Comparison of ENCODE assay signal across 3 fruit fly cellular contexts in genomic region chrX:15582853-15583252, dm6.
TF ChIP-seq lines count a peak whose summit lies in the region.

TSS of gene CG9215 (minus strand) at chrX:15582874.
TSS of gene CG8097 (plus strand) at chrX:15583159.

TF ChIP-seq in whole organism, embryonic, 481 proteins besides CTCF, POLR2A, EP300 and RAD21 (continued from another document and continues in another):
- TF ChIP-seq Elba2 (GFP tag; optimal IDR thresholded peaks at IDR 0.05; lab: Kevin White, UChicago) = no peak
- no peak for TF ChIP-seq CG13296 (GFP tag; optimal IDR thresholded peaks at IDR 0.05; lab: Kevin White, UChicago)
- TF ChIP-seq nerfin-1 (tag; optimal IDR thresholded peaks at IDR 0.05; lab: Kevin White, UChicago) = peak; percentile 2
- TF ChIP-seq CG30403 (GFP tag; optimal IDR thresholded peaks at IDR 0.05; lab: Kevin White, UChicago) = peak; percentile 54
- no peak for TF ChIP-seq crc (GFP tag; optimal IDR thresholded peaks at IDR 0.05; lab: Kevin White, UChicago)
- no peak for TF ChIP-seq Doc2 (GFP tag; IDR thresholded peaks at IDR 0.05; lab: Robert Waterston, UW)
- TF ChIP-seq CG14441 (GFP tag; IDR thresholded peaks at IDR 0.05; lab: Robert Waterston, UW) = no peak
- peak; percentile 4 for TF ChIP-seq CG9876 (GFP tag; optimal IDR thresholded peaks at IDR 0.05; lab: Kevin White, UChicago)
- no peak for TF ChIP-seq trh (GFP tag; optimal IDR thresholded peaks at IDR 0.05; lab: Kevin White, UChicago)
- TF ChIP-seq Scr (GFP tag; IDR thresholded peaks at IDR 0.05; lab: Robert Waterston, UW; ENCODE audit: partially characterized antibody) = peak; percentile 98
- peak; percentile 31 for TF ChIP-seq CG6272 (GFP tag; IDR thresholded peaks at IDR 0.05; lab: Robert Waterston, UW)
- TF ChIP-seq CG3065 (GFP tag; optimal IDR thresholded peaks at IDR 0.05; lab: Kevin White, UChicago) = no peak
- TF ChIP-seq bcd (GFP tag; optimal IDR thresholded peaks at IDR 0.05; lab: Kevin White, UChicago) = no peak
- peak; percentile 21 for TF ChIP-seq CG15601 (tag; optimal IDR thresholded peaks at IDR 0.05; lab: Kevin White, UChicago)
- TF ChIP-seq luna (GFP tag; optimal IDR thresholded peaks at IDR 0.05; lab: Kevin White, UChicago) = peak; percentile 31
- no peak for TF ChIP-seq Rx (GFP tag; IDR thresholded peaks at IDR 0.05; lab: Robert Waterston, UW)
- TF ChIP-seq abd-A (tag; optimal IDR thresholded peaks at IDR 0.05; lab: Kevin White, UChicago) = no peak
- TF ChIP-seq gem (tag; optimal IDR thresholded peaks at IDR 0.05; lab: Kevin White, UChicago) = no peak
- no peak for TF ChIP-seq p53 (GFP tag; optimal IDR thresholded peaks at IDR 0.05; lab: Kevin White, UChicago)
- TF ChIP-seq CG8944 (GFP tag; optimal IDR thresholded peaks at IDR 0.05; lab: Kevin White, UChicago) = peak; percentile 5
- no peak for TF ChIP-seq Hmx (GFP tag; optimal IDR thresholded peaks at IDR 0.05; lab: Kevin White, UChicago)
- TF ChIP-seq CG10959 (GFP tag; IDR thresholded peaks at IDR 0.05; lab: Robert Waterston, UW) = no peak
- TF ChIP-seq CG8281 (tag; optimal IDR thresholded peaks at IDR 0.05; lab: Kevin White, UChicago) = no peak
- no peak for TF ChIP-seq cad (GFP tag; optimal IDR thresholded peaks at IDR 0.05; lab: Kevin White, UChicago)
- peak; percentile 74 for TF ChIP-seq CG9215 (GFP tag; IDR thresholded peaks at IDR 0.05; lab: Robert Waterston, UW)
- TF ChIP-seq CG15073 (GFP tag; optimal IDR thresholded peaks at IDR 0.05; lab: Kevin White, UChicago) = no peak
- no peak for TF ChIP-seq CG8478 (optimal IDR thresholded peaks at IDR 0.05; lab: Kevin White, UChicago)
- TF ChIP-seq unpg (GFP tag; optimal IDR thresholded peaks at IDR 0.05; lab: Kevin White, UChicago) = no peak
- TF ChIP-seq NC2β (GFP tag; optimal IDR thresholded peaks at IDR 0.05; lab: Kevin White, UChicago) = peak; percentile 47
- no peak for TF ChIP-seq dimm (GFP tag; IDR thresholded peaks at IDR 0.05; lab: Robert Waterston, UW)
- TF ChIP-seq fu2 (GFP tag; optimal IDR thresholded peaks at IDR 0.05; lab: Kevin White, UChicago) = peak; percentile 36
- TF ChIP-seq gcm (GFP tag; optimal IDR thresholded peaks at IDR 0.05; lab: Kevin White, UChicago) = no peak
- TF ChIP-seq unc-4 (GFP tag; IDR thresholded peaks at IDR 0.05; lab: Robert Waterston, UW; ENCODE audit: partially characterized antibody) = peak; percentile 97
- peak; percentile 65 for TF ChIP-seq lilli (GFP tag; optimal IDR thresholded peaks at IDR 0.05; lab: Kevin White, UChicago)
- no peak for TF ChIP-seq Meics (GFP tag; optimal IDR thresholded peaks at IDR 0.05; lab: Kevin White, UChicago)
- TF ChIP-seq ci (GFP tag; IDR thresholded peaks at IDR 0.05; lab: Robert Waterston, UW) = no peak
- TF ChIP-seq CG8089 (GFP tag; optimal IDR thresholded peaks at IDR 0.05; lab: Kevin White, UChicago) = no peak
- no peak for TF ChIP-seq mirr (GFP tag; optimal IDR thresholded peaks at IDR 0.05; lab: Kevin White, UChicago)
- peak; percentile 3 for TF ChIP-seq CG33213 (GFP tag; optimal IDR thresholded peaks at IDR 0.05; lab: Kevin White, UChicago)
- TF ChIP-seq lov (optimal IDR thresholded peaks at IDR 0.05; lab: Kevin White, UChicago) = no peak
- no peak for TF ChIP-seq lov (GFP tag; IDR thresholded peaks at IDR 0.05; lab: Robert Waterston, UW)
- no peak for TF ChIP-seq Dip2 (GFP tag; IDR thresholded peaks at IDR 0.05; lab: Robert Waterston, UW)
- peak; percentile 91 for TF ChIP-seq hb (GFP tag; IDR thresholded peaks at IDR 0.05; lab: Robert Waterston, UW; ENCODE audit: partially characterized antibody)
- peak; percentile 54 for TF ChIP-seq mam (GFP tag; optimal IDR thresholded peaks at IDR 0.05; lab: Kevin White, UChicago)
- TF ChIP-seq emc (GFP tag; optimal IDR thresholded peaks at IDR 0.05; lab: Kevin White, UChicago) = no peak
- TF ChIP-seq CG4707 (GFP tag; optimal IDR thresholded peaks at IDR 0.05; lab: Kevin White, UChicago) = no peak

TF ChIP-seq in whole organism, prepupa, 60 proteins besides CTCF, POLR2A, EP300 and RAD21 (continued from another document):
- TF ChIP-seq Eip75B (GFP tag; optimal IDR thresholded peaks at IDR 0.05; lab: Kevin White, UChicago) (no peak), OdsH (GFP tag; optimal IDR thresholded peaks at IDR 0.05; lab: Kevin White, UChicago) (no peak), CG3919 (GFP tag; optimal IDR thresholded peaks at IDR 0.05; lab: Kevin White, UChicago) (no peak), CG3032 (tag; optimal IDR thresholded peaks at IDR 0.05; lab: Kevin White, UChicago) (peak; percentile 52), eg (GFP tag; IDR thresholded peaks at IDR 0.05; lab: Robert Waterston, UW) (no peak), Met (GFP tag; optimal IDR thresholded peaks at IDR 0.05; lab: Kevin White, UChicago) (no peak), Hr39 (GFP tag; optimal IDR thresholded peaks at IDR 0.05; lab: Kevin White, UChicago) (peak; percentile 51), net (GFP tag; optimal IDR thresholded peaks at IDR 0.05; lab: Kevin White, UChicago) (no peak), svp (GFP tag; lab: Kevin White, UChicago) (no peak), Gug (GFP tag; IDR thresholded peaks at IDR 0.05; lab: Robert Waterston, UW) (no peak), Ets21C (GFP tag; optimal IDR thresholded peaks at IDR 0.05; lab: Kevin White, UChicago) (peak; percentile 49), CG11902 (GFP tag; optimal IDR thresholded peaks at IDR 0.05; lab: Kevin White, UChicago) (no peak), spab (GFP tag; optimal IDR thresholded peaks at IDR 0.05; lab: Kevin White, UChicago) (no peak), Eip78C (GFP tag; lab: Kevin White, UChicago) (peak; percentile 63), Blimp-1 (GFP tag; optimal IDR thresholded peaks at IDR 0.05; lab: Kevin White, UChicago) (no peak), ss (GFP tag; optimal IDR thresholded peaks at IDR 0.05; lab: Kevin White, UChicago) (no peak), CG4318 (GFP tag; optimal IDR thresholded peaks at IDR 0.05; lab: Kevin White, UChicago) (no peak), CG15336 (GFP tag; IDR thresholded peaks at IDR 0.05; lab: Robert Waterston, UW) (no peak), Hr4 (GFP tag; optimal IDR thresholded peaks at IDR 0.05; lab: Kevin White, UChicago) (no peak), salr (GFP tag; optimal IDR thresholded peaks at IDR 0.05; lab: Kevin White, UChicago) (no peak), CG8119 (GFP tag; IDR thresholded peaks at IDR 0.05; lab: Robert Waterston, UW) (no peak), cyc (GFP tag; optimal IDR thresholded peaks at IDR 0.05; lab: Kevin White, UChicago) (peak; percentile 42), esn (GFP tag; optimal IDR thresholded peaks at IDR 0.05; lab: Kevin White, UChicago) (peak; percentile 60), CG9139 (GFP tag; optimal IDR thresholded peaks at IDR 0.05; lab: Kevin White, UChicago) (no peak), CG1621 (tag; optimal IDR thresholded peaks at IDR 0.05; lab: Kevin White, UChicago) (no peak), CG6792 (GFP tag; optimal IDR thresholded peaks at IDR 0.05; lab: Kevin White, UChicago) (no peak), fkh (GFP tag; optimal IDR thresholded peaks at IDR 0.05; lab: Kevin White, UChicago) (no peak), Ets96B (tag; optimal IDR thresholded peaks at IDR 0.05; lab: Kevin White, UChicago) (peak; percentile 23), CG6808 (GFP tag; optimal IDR thresholded peaks at IDR 0.05; lab: Kevin White, UChicago) (no peak), fd59A (GFP tag; optimal IDR thresholded peaks at IDR 0.05; lab: Kevin White, UChicago) (no peak), CG7368 (GFP tag; optimal IDR thresholded peaks at IDR 0.05; lab: Kevin White, UChicago) (no peak), Eip93F (GFP tag; optimal IDR thresholded peaks at IDR 0.05; lab: Kevin White, UChicago) (no peak), Sox15 (GFP tag; optimal IDR thresholded peaks at IDR 0.05; lab: Kevin White, UChicago) (peak; percentile 13)

TF ChIP-seq in whole organism, wandering third instar larva, 38 proteins besides CTCF, POLR2A, EP300 and RAD21 (continued from another document):
- TF ChIP-seq CG9705 (GFP tag; optimal IDR thresholded peaks at IDR 0.05; lab: Kevin White, UChicago) = peak; percentile 19
- TF ChIP-seq Vsx2 (GFP tag; optimal IDR thresholded peaks at IDR 0.05; lab: Kevin White, UChicago; ENCODE audit: partially characterized antibody) = no peak
